Worm (Caenorhabditis elegans): ENCODE data around the gene F28H6.7.

Gene F28H6.7

DNA sequence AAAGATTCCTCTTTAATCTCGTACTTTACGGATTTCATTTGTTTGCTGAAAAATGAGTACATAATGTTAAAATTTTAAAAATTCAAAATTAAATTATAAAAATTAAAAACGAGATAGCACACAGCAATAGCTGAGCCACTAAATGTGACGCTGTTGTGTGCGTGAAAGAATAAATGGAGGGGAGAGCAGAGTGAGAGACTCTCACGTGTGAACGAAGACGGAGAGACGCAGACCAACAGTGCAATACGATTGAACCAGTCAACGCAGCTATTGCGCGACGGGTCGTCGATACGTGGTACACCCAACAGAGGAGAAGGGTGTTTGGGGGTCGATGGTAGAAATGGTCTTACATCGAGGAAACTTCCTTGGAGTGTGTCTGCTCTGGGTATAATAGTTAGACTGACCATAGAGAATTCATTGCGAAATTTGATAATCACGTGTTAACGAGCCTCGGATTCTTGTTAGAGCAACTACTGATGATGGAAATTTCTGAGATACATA lies 17.2 kb upstream of the F28H6.7 start, which contains the start of gene F16B12.4:
Gene F16B12.4 (minus strand): TSS at position 51 of the 501 bp plus-strand sequence.
- TF ChIP-seq ama-1 (optimal IDR thresholded peaks at IDR 0.05) (no peak), sdc-2 (tag; optimal IDR thresholded peaks at IDR 0.05) (peak; percentile 1), pros-1 (tag; optimal IDR thresholded peaks at IDR 0.05) (no peak), ceh-31 (tag; optimal IDR thresholded peaks at IDR 0.05) (peak; percentile 24), nfya-1 (tag; optimal IDR thresholded peaks at IDR 0.05) (peak; percentile 61), hlh-30 (tag; optimal IDR thresholded peaks at IDR 0.05; ENCODE audit: insufficient read depth) (peak; percentile 73)

DNA sequence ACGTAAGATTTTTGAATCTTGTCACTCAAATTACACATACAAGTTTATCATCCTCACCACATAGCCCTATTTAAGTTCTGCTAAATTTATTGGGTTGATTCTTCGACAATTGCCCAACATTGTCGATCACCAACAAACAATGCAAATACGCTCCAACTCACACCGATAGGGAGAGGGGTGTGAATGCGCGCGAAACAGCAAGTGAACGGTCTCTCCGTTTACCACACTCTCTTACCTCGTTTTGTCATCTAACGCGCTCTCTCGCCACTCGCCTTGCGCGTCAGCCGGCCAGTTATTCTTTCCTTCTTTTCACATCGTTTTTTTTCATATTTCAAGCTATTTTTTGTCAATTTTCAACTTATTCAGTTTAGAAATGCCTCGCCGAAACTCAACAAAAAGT lies 13.9 kb upstream of the F28H6.7 start, which contains the start of gene F16B12.6:
Gene F16B12.6 (plus strand): TSS at position 331 of the 400 bp plus-strand sequence.
- TF ChIP-seq fax-1 (tag; optimal IDR thresholded peaks at IDR 0.05) (no peak), che-1 (tag; optimal IDR thresholded peaks at IDR 0.05) (no peak), odd-2 (tag; optimal IDR thresholded peaks at IDR 0.05) (no peak), nhr-11 (tag; optimal IDR thresholded peaks at IDR 0.05) (no peak), ttx-3 (tag; optimal IDR thresholded peaks at IDR 0.05) (no peak), pros-1 (tag; optimal IDR thresholded peaks at IDR 0.05) (no peak), ceh-34 (tag; optimal IDR thresholded peaks at IDR 0.05) (peak; percentile 57), ceh-2 (tag; optimal IDR thresholded peaks at IDR 0.05) (no peak), sdc-2 (tag; optimal IDR thresholded peaks at IDR 0.05) (peak; percentile 82), dve-1 (tag; optimal IDR thresholded peaks at IDR 0.05) (no peak), fkh-6 (tag; optimal IDR thresholded peaks at IDR 0.05) (no peak), ama-1 (optimal IDR thresholded peaks at IDR 0.05) (no peak), madf-2 (tag; optimal IDR thresholded peaks at IDR 0.05) (no peak), mec-3 (tag; optimal IDR thresholded peaks at IDR 0.05; ENCODE audit: borderline replicate concordance) (no peak), K09A11.1 (tag; optimal IDR thresholded peaks at IDR 0.05; ENCODE audit: insufficient read depth) (no peak), gmeb-2 (tag; optimal IDR thresholded peaks at IDR 0.05) (no peak), tbx-2 (tag; optimal IDR thresholded peaks at IDR 0.05) (peak; percentile 94), C08G9.2 (tag; optimal IDR thresholded peaks at IDR 0.05) (no peak), elt-2 (tag; optimal IDR thresholded peaks at IDR 0.05) (peak; percentile 36), ceh-6 (GFP tag; optimal IDR thresholded peaks at IDR 0.05) (peak; percentile 36), pat-9 (tag; optimal IDR thresholded peaks at IDR 0.05) (no peak), zip-5 (tag; optimal IDR thresholded peaks at IDR 0.05) (no peak), nfya-1 (tag; optimal IDR thresholded peaks at IDR 0.05) (peak; percentile 70), tbx-7 (tag; optimal IDR thresholded peaks at IDR 0.05) (no peak), ceh-30 (tag; optimal IDR thresholded peaks at IDR 0.05) (no peak), ceh-19 (GFP tag; optimal IDR thresholded peaks at IDR 0.05) (no peak), sox-2 (GFP tag; IDR thresholded peaks at IDR 0.05) (no peak), pag-3 (tag; optimal IDR thresholded peaks at IDR 0.05; ENCODE audit: borderline replicate concordance) (no peak), ceh-31 (tag; optimal IDR thresholded peaks at IDR 0.05) (peak; percentile 83), elt-4 (tag; optimal IDR thresholded peaks at IDR 0.05) (no peak), unc-42 (tag; optimal IDR thresholded peaks at IDR 0.05) (peak; percentile 73), hlh-8 (tag; optimal IDR thresholded peaks at IDR 0.05) (no peak), ref-2 (tag; optimal IDR thresholded peaks at IDR 0.05) (peak; percentile 30), pqm-1 (tag; optimal IDR thresholded peaks at IDR 0.05) (no peak), K02D7.2 (tag; optimal IDR thresholded peaks at IDR 0.05) (no peak), ztf-16 (tag; optimal IDR thresholded peaks at IDR 0.05) (no peak), ceh-45 (GFP tag; IDR thresholded peaks at IDR 0.05) (no peak), F13H6.1 (tag; optimal IDR thresholded peaks at IDR 0.05) (no peak), rnt-1 (tag; optimal IDR thresholded peaks at IDR 0.05) (peak; percentile 50), ceh-48 (tag; optimal IDR thresholded peaks at IDR 0.05) (peak; percentile 2), hlh-15 (tag; optimal IDR thresholded peaks at IDR 0.05) (no peak), ceh-9 (tag; optimal IDR thresholded peaks at IDR 0.05) (no peak), hlh-30 (tag; optimal IDR thresholded peaks at IDR 0.05; ENCODE audit: insufficient read depth) (peak; percentile 57), T23F11.4 (GFP tag; optimal IDR thresholded peaks at IDR 0.05) (no peak), pha-4 (tag; optimal IDR thresholded peaks at IDR 0.05) (no peak), syd-9 (tag; optimal IDR thresholded peaks at IDR 0.05) (no peak), unc-86 (tag; optimal IDR thresholded peaks at IDR 0.05) (no peak), dmd-4 (tag; optimal IDR thresholded peaks at IDR 0.05; ENCODE audit: borderline replicate concordance) (peak; percentile 12), pax-1 (tag; optimal IDR thresholded peaks at IDR 0.05) (no peak), ets-4 (tag; optimal IDR thresholded peaks at IDR 0.05) (no peak)

All from whole organism, late embryonic.